Fruit fly (Drosophila melanogaster) whole organism, embryonic: ENCODE data around the gene CG10035.

Source experiments
- Asciz ChIP-seq: fragments of 200-800 bp; sonication (Bioruptor generic); optimal IDR thresholded peaks from 2 replicates; lab custom pipeline; 2017; ENCODE audit warnings: missing biosample characterization, mild to moderate bottlenecking, missing genetic modification characterization, missing genetic modification reagents
- B-H1 ChIP-seq: fragments of 200-800 bp; sonication (Bioruptor generic); IDR thresholded peaks from 3 replicates; pipeline ENCODE4 v1.3.6; 2022; ENCODE audit warnings: missing biosample characterization, missing genetic modification characterization
- Blimp-1 ChIP-seq: fragments of 200-800 bp; sonication (Bioruptor generic); optimal IDR thresholded peaks from 3 replicates; lab custom pipeline; 2018; ENCODE audit warnings: missing biosample characterization, missing genetic modification characterization, mild to moderate bottlenecking, moderate library complexity, missing genetic modification reagents
- BtbVII ChIP-seq: fragments of 200-800 bp; sonication (Bioruptor generic); optimal IDR thresholded peaks from 3 replicates; lab custom pipeline; 2017; ENCODE audit warnings: missing biosample characterization, mild to moderate bottlenecking, missing genetic modification characterization
- CG10274 ChIP-seq: fragments of 200-800 bp; sonication (Bioruptor generic); optimal IDR thresholded peaks from 3 replicates; lab custom pipeline; 2017; ENCODE audit warnings: missing biosample characterization, mild to moderate bottlenecking, missing genetic modification characterization
- CG10366 ChIP-seq: fragments of 200-800 bp; sonication (Bioruptor generic); IDR thresholded peaks from 2 replicates; pipeline ENCODE4 v1.3.6; 2022; ENCODE audit warnings: missing biosample characterization, missing genetic modification characterization
- CG11085 ChIP-seq: fragments of 200-800 bp; sonication (Bioruptor generic); IDR thresholded peaks from 2 replicates; pipeline ENCODE4 v1.3.6; 2022; ENCODE audit warnings: missing biosample characterization, missing genetic modification characterization
- CG12391 ChIP-seq: fragments of 200-800 bp; sonication (Bioruptor generic); optimal IDR thresholded peaks from 3 replicates; lab custom pipeline; 2018; ENCODE audit warnings: missing biosample characterization, mild to moderate bottlenecking, missing genetic modification characterization, moderate library complexity
- CG12744 ChIP-seq: fragments of 200-800 bp; sonication (Bioruptor generic); optimal IDR thresholded peaks from 2 replicates; lab custom pipeline; 2016; ENCODE audit warnings: missing biosample characterization, missing genetic modification characterization
- CG13424 ChIP-seq: fragments of 200-800 bp; sonication (Bioruptor generic); optimal IDR thresholded peaks from 2 replicates; lab custom pipeline; 2019; ENCODE audit warnings: missing biosample characterization, mild to moderate bottlenecking, missing genetic modification characterization, moderate library complexity
- CG17328 ChIP-seq: fragments of 200-800 bp; sonication (Bioruptor generic); IDR thresholded peaks from 2 replicates; pipeline ENCODE4 v1.3.6; 2022; ENCODE audit warnings: missing biosample characterization, missing genetic modification characterization
- CG2116 ChIP-seq: fragments of 200-800 bp; sonication (Bioruptor generic); optimal IDR thresholded peaks from 3 replicates; lab custom pipeline; 2018; ENCODE audit warnings: missing biosample characterization, mild to moderate bottlenecking, missing genetic modification characterization
- CG2129 ChIP-seq: fragments of 200-800 bp; sonication (Bioruptor generic); IDR thresholded peaks from 2 replicates; pipeline ENCODE4 v1.3.6; 2022; ENCODE audit warnings: missing biosample characterization, missing genetic modification characterization; ENCODE audit not compliant: partially characterized antibody
- CG2199 ChIP-seq: fragments of 200-800 bp; sonication (Bioruptor generic); IDR thresholded peaks from 3 replicates; pipeline ENCODE4 v1.3.6; 2022; ENCODE audit warnings: missing biosample characterization, missing genetic modification characterization
- CG2202 ChIP-seq: fragments of 200-800 bp; sonication (Bioruptor generic); optimal IDR thresholded peaks from 2 replicates; lab custom pipeline; 2018; ENCODE audit warnings: missing biosample characterization, mild to moderate bottlenecking, missing genetic modification characterization
- CG6272 ChIP-seq: fragments of 200-800 bp; sonication (Bioruptor generic); IDR thresholded peaks from 2 replicates; pipeline ENCODE4 v1.3.6; 2022; ENCODE audit warnings: missing biosample characterization, missing genetic modification characterization
- CG7357 ChIP-seq: fragments of 200-800 bp; sonication (Bioruptor generic); IDR thresholded peaks from 3 replicates; pipeline ENCODE4 v1.3.6; 2022; ENCODE audit warnings: missing biosample characterization, missing genetic modification characterization
- CG8281 ChIP-seq: fragments of 200-800 bp; sonication (Bioruptor generic); optimal IDR thresholded peaks from 2 replicates; lab custom pipeline; 2018; ENCODE audit warnings: missing biosample characterization, mild to moderate bottlenecking, missing genetic modification characterization, moderate library complexity
- CG9437 ChIP-seq: fragments of 200-800 bp; sonication (Bioruptor generic); optimal IDR thresholded peaks from 2 replicates; lab custom pipeline; 2018; ENCODE audit warnings: missing biosample characterization, mild to moderate bottlenecking, missing genetic modification characterization
- CG9727 ChIP-seq: fragments of 200-800 bp; sonication (Bioruptor generic); optimal IDR thresholded peaks from 3 replicates; lab custom pipeline; 2017; ENCODE audit warnings: missing biosample characterization, mild to moderate bottlenecking, missing genetic modification characterization
- CG9817 ChIP-seq: fragments of 200-800 bp; sonication (Bioruptor generic); optimal IDR thresholded peaks from 2 replicates; lab custom pipeline; 2018; ENCODE audit warnings: missing biosample characterization, mild to moderate bottlenecking, missing genetic modification characterization, moderate library complexity
- Doc2 ChIP-seq: fragments of 200-800 bp; sonication (Bioruptor generic); IDR thresholded peaks from 2 replicates; pipeline ENCODE4 v1.3.6; 2022; ENCODE audit warnings: missing biosample characterization, missing genetic modification characterization
- Elba2 ChIP-seq: fragments of 200-800 bp; sonication (Bioruptor generic); optimal IDR thresholded peaks from 3 replicates; lab custom pipeline; 2016; ENCODE audit warnings: missing biosample characterization, missing genetic modification characterization
- Hmx ChIP-seq: fragments of 200-800 bp; sonication (Bioruptor generic); optimal IDR thresholded peaks from 2 replicates; lab custom pipeline; 2016; ENCODE audit warnings: missing biosample characterization, missing genetic modification characterization
- MTF-1 ChIP-seq: fragments of 200-800 bp; sonication (Bioruptor generic); optimal IDR thresholded peaks from 2 replicates; lab custom pipeline; 2018; ENCODE audit warnings: missing biosample characterization, mild to moderate bottlenecking, missing genetic modification characterization, borderline replicate concordance
- NK7.1 ChIP-seq: fragments of 200-800 bp; sonication (Bioruptor generic); optimal IDR thresholded peaks from 3 replicates; lab custom pipeline; 2016; ENCODE audit warnings: missing biosample characterization, missing genetic modification characterization
- Oli ChIP-seq: fragments of 200-800 bp; sonication (Bioruptor generic); optimal IDR thresholded peaks from 2 replicates; lab custom pipeline; 2018; ENCODE audit warnings: missing biosample characterization, mild to moderate bottlenecking, missing genetic modification characterization, moderate library complexity
- Optix ChIP-seq: fragments of 200-800 bp; sonication (Bioruptor generic); IDR thresholded peaks from 3 replicates; pipeline ENCODE4 v1.3.6; 2022; ENCODE audit warnings: missing biosample characterization, missing genetic modification characterization
- PHDP ChIP-seq: fragments of 200-800 bp; sonication (Bioruptor generic); optimal IDR thresholded peaks from 3 replicates; lab custom pipeline; 2018; ENCODE audit warnings: missing biosample characterization, mild to moderate bottlenecking, missing genetic modification characterization, moderate library complexity
- Poxn ChIP-seq: fragments of 200-800 bp; sonication (Bioruptor generic); IDR thresholded peaks from 2 replicates; pipeline ENCODE4 v1.3.6; 2022; ENCODE audit warnings: missing biosample characterization, missing genetic modification characterization
- Sin3A ChIP-seq: fragments of >200 bp; optimal IDR thresholded peaks from 2 replicates; lab custom pipeline; 2018
- Sox102F ChIP-seq: fragments of 200-800 bp; sonication (Bioruptor generic); optimal IDR thresholded peaks from 2 replicates; lab custom pipeline; 2018; ENCODE audit warnings: missing biosample characterization, mild to moderate bottlenecking, missing genetic modification characterization, moderate library complexity
- Sry-δ ChIP-seq: fragments of 200-800 bp; sonication (Bioruptor generic); optimal IDR thresholded peaks from 2 replicates; lab custom pipeline; 2016; ENCODE audit warnings: missing biosample characterization, missing genetic modification characterization
- bcd ChIP-seq: fragments of 200-800 bp; sonication (Bioruptor generic); optimal IDR thresholded peaks from 2 replicates; lab custom pipeline; 2017; ENCODE audit warnings: missing biosample characterization, mild to moderate bottlenecking, missing genetic modification characterization
- crp ChIP-seq, 2 experiments: fragments of 200-800 bp; sonication (Bioruptor generic); optimal IDR thresholded peaks; 2 replicates in 1 of 2; 3 replicates in 1 of 2; lab custom pipeline; 2017; ENCODE audit warnings: missing biosample characterization in 2 of 2, missing genetic modification characterization in 2 of 2, mild to moderate bottlenecking in 1 of 2, moderate library complexity in 1 of 2
- ems ChIP-seq: fragments of 200-800 bp; sonication (Bioruptor generic); optimal IDR thresholded peaks from 3 replicates; lab custom pipeline; 2016; ENCODE audit warnings: missing biosample characterization, missing genetic modification characterization
- fd3F ChIP-seq: fragments of 200-800 bp; sonication (Bioruptor generic); optimal IDR thresholded peaks from 2 replicates; lab custom pipeline; 2018; ENCODE audit warnings: missing biosample characterization, mild to moderate bottlenecking, missing genetic modification characterization, moderate library complexity
- gsb-n ChIP-seq: fragments of 200-800 bp; sonication (Bioruptor generic); optimal IDR thresholded peaks from 3 replicates; lab custom pipeline; 2018; ENCODE audit warnings: missing biosample characterization, mild to moderate bottlenecking, missing genetic modification characterization
- hbn ChIP-seq: fragments of 200-800 bp; sonication (Bioruptor generic); IDR thresholded peaks from 2 replicates; pipeline ENCODE4 v1.3.6; 2022; ENCODE audit warnings: missing biosample characterization, missing genetic modification characterization; ENCODE audit not compliant: partially characterized antibody
- inv ChIP-seq: fragments of 200-800 bp; sonication (Bioruptor generic); IDR thresholded peaks from 2 replicates; pipeline ENCODE4 v1.3.6; 2022; ENCODE audit warnings: missing biosample characterization, missing genetic modification characterization; ENCODE audit not compliant: partially characterized antibody
- nom ChIP-seq: fragments of 200-800 bp; sonication (Bioruptor generic); optimal IDR thresholded peaks from 2 replicates; lab custom pipeline; 2017; ENCODE audit warnings: missing biosample characterization, missing genetic modification characterization, mild to moderate bottlenecking, moderate library complexity, missing genetic modification reagents
- oc ChIP-seq: fragments of 200-800 bp; sonication (Bioruptor generic); optimal IDR thresholded peaks from 2 replicates; lab custom pipeline; 2018; ENCODE audit warnings: missing biosample characterization, mild to moderate bottlenecking, missing genetic modification characterization, moderate library complexity
- onecut ChIP-seq: fragments of 200-800 bp; sonication (Bioruptor generic); IDR thresholded peaks from 2 replicates; pipeline ENCODE4 v1.3.6; 2022; ENCODE audit warnings: missing biosample characterization, missing genetic modification characterization
- pho ChIP-seq: fragments of 200-800 bp; sonication (Bioruptor generic); optimal IDR thresholded peaks from 2 replicates; lab custom pipeline; 2016; ENCODE audit warnings: missing biosample characterization, missing genetic modification characterization
- psq ChIP-seq: fragments of 200-800 bp; sonication (Bioruptor generic); optimal IDR thresholded peaks from 2 replicates; lab custom pipeline; 2017; ENCODE audit warnings: missing biosample characterization, missing genetic modification characterization
- ranshi ChIP-seq: fragments of 200-800 bp; sonication (Bioruptor generic); IDR thresholded peaks from 2 replicates; pipeline ENCODE4 v1.3.6; 2022; ENCODE audit warnings: missing biosample characterization, missing genetic modification characterization
- shn ChIP-seq: fragments of 200-800 bp; sonication (Bioruptor generic); optimal IDR thresholded peaks from 3 replicates; lab custom pipeline; 2016; ENCODE audit warnings: missing biosample characterization, missing genetic modification characterization
- slbo ChIP-seq: fragments of 200-800 bp; sonication (Bioruptor generic); IDR thresholded peaks from 2 replicates; pipeline ENCODE4 v1.3.6; 2022; ENCODE audit warnings: missing biosample characterization, missing genetic modification characterization
- tx ChIP-seq: fragments of 200-800 bp; sonication (Bioruptor generic); optimal IDR thresholded peaks from 2 replicates; lab custom pipeline; 2016; ENCODE audit warnings: missing biosample characterization, missing genetic modification characterization
- zf30C ChIP-seq: fragments of 200-800 bp; sonication (Bioruptor generic); optimal IDR thresholded peaks from 3 replicates; lab custom pipeline; 2018; ENCODE audit warnings: missing biosample characterization, mild to moderate bottlenecking, missing genetic modification characterization

CG10035 gene

DNA sequence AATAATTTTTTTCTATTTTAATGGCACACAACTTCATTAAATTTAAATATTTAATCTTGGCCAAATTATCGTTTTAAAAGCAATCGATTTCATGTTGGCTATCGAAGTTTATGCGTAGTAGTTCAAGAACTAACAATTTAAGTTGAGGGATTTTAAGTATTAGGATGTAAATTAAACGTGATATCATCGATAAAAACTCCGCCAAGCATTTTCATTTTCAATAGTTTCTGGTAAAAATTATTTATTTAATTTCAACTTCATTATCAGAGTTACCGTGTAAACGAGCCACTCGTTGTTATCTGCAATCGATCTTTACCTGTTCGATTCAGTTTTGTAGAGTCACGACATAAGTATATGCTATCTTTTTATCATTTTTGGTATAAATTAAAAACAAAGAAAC lies 20.4 kb upstream of the CG10035 start (continued):
- TF ChIP-seq zf30C (peak; percentile 39), crp (GFP tag; optimal IDR thresholded peaks at IDR 0.05; lab: Kevin White, UChicago) (peak in 1 of 2 experiments; percentile 67), CG7357 (peak; percentile 69), CG8281 (peak; percentile 91), CG2199 (GFP tag; lab: Robert Waterston, UW) (peak; percentile 94), CG9727 (GFP tag; lab: Kevin White, UChicago) (peak; percentile 98), slbo (GFP tag; lab: Robert Waterston, UW) (peak; percentile 92), tx (peak; percentile 84), gsb-n (tag; lab: Kevin White, UChicago) (peak; percentile 98), CG9817 (tag; lab: Kevin White, UChicago) (peak; percentile 97), CG12744 (peak; percentile 94), ems (GFP tag; lab: Kevin White, UChicago) (peak; percentile 97), Oli (tag; lab: Kevin White, UChicago) (peak; percentile 97), CG13424 (peak; percentile 99), CG17328 (peak; percentile 98), Blimp-1 (GFP tag; lab: Kevin White, UChicago) (peak; percentile 97), pho (GFP tag; lab: Kevin White, UChicago) (peak; percentile 91), CG12391 (peak; percentile 99), onecut (GFP tag; lab: Robert Waterston, UW) (peak; percentile 97), CG2202 (tag; lab: Kevin White, UChicago) (peak; percentile 97), MTF-1 (peak; percentile 99), CG10366 (GFP tag; lab: Robert Waterston, UW) (peak; percentile 95), CG10274 (GFP tag; lab: Kevin White, UChicago) (peak; percentile 95), Optix (GFP tag; lab: Robert Waterston, UW) (peak; percentile 86), inv (GFP tag; lab: Robert Waterston, UW) (no peak), CG9437 (GFP tag; lab: Kevin White, UChicago) (peak; percentile 92), shn (GFP tag; lab: Kevin White, UChicago) (peak; percentile 75), fd3F (peak; percentile 95), Sin3A (lab: Kevin White, UChicago) (no peak), Sry-δ (peak; percentile 66), ranshi (GFP tag; lab: Robert Waterston, UW) (peak; percentile 96), bcd (GFP tag; lab: Kevin White, UChicago) (peak; percentile 97), oc (tag; lab: Kevin White, UChicago) (peak; percentile 98), Hmx (GFP tag; lab: Kevin White, UChicago) (peak; percentile 87), BtbVII (peak; percentile 100), CG6272 (GFP tag; lab: Robert Waterston, UW) (peak; percentile 73), Poxn (GFP tag; lab: Robert Waterston, UW) (peak; percentile 54), PHDP (peak; percentile 99), CG2116 (GFP tag; lab: Kevin White, UChicago) (peak; percentile 91), NK7.1 (peak; percentile 95), nom (GFP tag; lab: Kevin White, UChicago) (peak; percentile 99), psq (GFP tag; lab: Kevin White, UChicago) (peak; percentile 87), CG11085 (GFP tag; lab: Robert Waterston, UW) (peak; percentile 88), Asciz (peak; percentile 98), Doc2 (GFP tag; lab: Robert Waterston, UW) (no peak), CG2129 (GFP tag; lab: Robert Waterston, UW) (no peak), hbn (GFP tag; lab: Robert Waterston, UW) (peak; percentile 36; the same call in 1 of the 2 replicates), B-H1 (GFP tag; lab: Robert Waterston, UW) (peak; percentile 93; the same call in 2 of the 3 replicates), Elba2 (GFP tag; lab: Kevin White, UChicago) (peak; percentile 81), Sox102F (GFP tag; lab: Kevin White, UChicago) (peak; percentile 98)
